Worm (Caenorhabditis elegans) whole organism, L4 larva: ENCODE results near the gene cul-1.

Experiments
- R02D3.7 ChIP-seq: fragments of 150-350 bp; sonication (generic microtip); optimal IDR thresholded peaks from 3 replicates; lab custom pipeline; 2014; ENCODE audit warnings: missing biosample characterization, missing genetic modification characterization
- Y48G9A.11 ChIP-seq: fragments of 200-800 bp; sonication (Bioruptor generic); IDR thresholded peaks from 2 replicates; pipeline ENCODE4 v1.3.6; 2022; ENCODE audit warnings: missing genetic modification reagents, missing genetic modification characterization, missing compliant biosample characterization
- ZK337.2 ChIP-seq: fragments of 200-800 bp; sonication (Bioruptor generic); IDR thresholded peaks from 2 replicates; pipeline ENCODE4 v1.3.6; 2022; ENCODE audit warnings: missing genetic modification reagents, missing genetic modification characterization, missing compliant biosample characterization
- ama-1 ChIP-seq: fragments of 150-350 bp; optimal IDR thresholded peaks from 2 replicates; lab custom pipeline; 2014; ENCODE audit warnings: inconsistent platforms, mixed read lengths
- fos-1 ChIP-seq: fragments of 150-350 bp; optimal IDR thresholded peaks from 2 replicates; lab custom pipeline; 2014; ENCODE audit warnings: missing biosample characterization, missing genetic modification characterization
- gei-8 ChIP-seq: fragments of 200-800 bp; sonication (Bioruptor generic); optimal IDR thresholded peaks from 2 replicates; lab custom pipeline; 2018; ENCODE audit warnings: mild to moderate bottlenecking, missing genetic modification characterization, missing compliant biosample characterization
- lim-7 ChIP-seq: fragments of 200-800 bp; sonication (Bioruptor generic); IDR thresholded peaks from 2 replicates; pipeline ENCODE4 v1.3.6; 2022; ENCODE audit warnings: missing genetic modification characterization, missing compliant biosample characterization
- nhr-76 ChIP-seq: fragments of 150-350 bp; optimal IDR thresholded peaks from 2 replicates; lab custom pipeline; 2014; ENCODE audit warnings: missing biosample characterization, missing genetic modification characterization
- saeg-2 ChIP-seq: fragments of 200-800 bp; sonication (Bioruptor generic); IDR thresholded peaks from 2 replicates; pipeline ENCODE4 v1.3.6; 2022; ENCODE audit warnings: missing genetic modification reagents, missing genetic modification characterization, missing compliant biosample characterization
- snpc-4 ChIP-seq: fragments of 150-350 bp; optimal IDR thresholded peaks from 2 replicates; lab custom pipeline; 2014; ENCODE audit warnings: missing biosample characterization, missing genetic modification characterization
- unc-39 ChIP-seq: sonication (generic microtip); optimal IDR thresholded peaks from 2 replicates; lab custom pipeline; 2017; ENCODE audit warnings: missing biosample characterization, missing genetic modification characterization
- unc-62 ChIP-seq, 3 experiments: fragments of 150-350 bp in 1 of 3; sonication (generic microtip); optimal IDR thresholded peaks in 2 of 3; peaks in 1 of 3; 1 replicate in 1 of 3; 2 replicates in 2 of 3; lab custom pipeline; 2014 to 2017; ENCODE audit warnings: missing biosample characterization in 3 of 3, missing genetic modification characterization in 3 of 3, missing genetic modification reagents in 3 of 3, missing genotype in 1 of 3
- zag-1 ChIP-seq: fragments of 150-350 bp; optimal IDR thresholded peaks from 2 replicates; lab custom pipeline; 2014; ENCODE audit warnings: missing biosample characterization, missing genetic modification characterization
- ztf-7 ChIP-seq: fragments of 150-350 bp; optimal IDR thresholded peaks from 2 replicates; lab custom pipeline; 2014; ENCODE audit warnings: missing biosample characterization, missing genetic modification characterization

DNA sequence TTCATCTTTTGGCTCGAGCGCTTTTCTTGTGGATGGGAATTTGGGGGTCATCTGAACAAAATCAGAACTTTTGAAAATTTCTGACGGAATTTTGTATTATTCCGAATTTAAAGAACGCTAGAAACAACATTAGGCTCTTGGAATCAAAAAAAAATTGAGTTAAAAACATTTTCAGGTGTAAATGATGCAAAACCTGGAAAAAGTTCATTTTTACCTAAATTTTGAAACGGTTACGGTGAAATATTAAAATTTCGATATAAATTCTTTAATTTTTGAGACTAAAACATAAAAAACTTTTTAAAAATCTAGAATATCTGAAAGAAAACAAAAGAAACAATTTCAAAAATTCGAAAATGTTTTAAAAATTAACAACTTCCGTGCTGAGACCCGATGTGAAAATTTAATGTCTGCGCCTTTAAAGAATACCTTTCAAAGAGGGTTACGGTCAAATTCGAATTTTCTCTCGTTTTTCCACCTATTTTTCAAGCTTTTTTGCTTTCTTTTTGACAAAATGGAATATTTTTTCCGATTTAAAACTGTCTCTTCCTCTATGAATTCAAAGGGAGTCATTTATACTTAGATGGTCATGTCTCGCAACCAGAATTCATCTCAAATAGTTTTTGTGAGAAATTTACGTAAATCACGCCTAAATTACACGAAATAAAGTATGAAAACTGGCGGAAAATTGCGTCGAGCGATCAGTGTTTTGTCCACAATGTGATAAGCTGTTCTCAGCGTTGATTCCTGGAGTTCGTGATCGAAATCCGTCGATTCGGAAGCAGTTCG lies 28.5 kb upstream of the cul-1 start, which contains the start of the genes H04D03.2 and ecps-2:
- no peak for TF ChIP-seq Y48G9A.11 (GFP tag; lab: Robert Waterston, UW)
- no peak for TF ChIP-seq unc-39 (tag; lab: Kevin White, UChicago)
- no peak for TF ChIP-seq ZK337.2
- no peak for TF ChIP-seq zag-1
- TF ChIP-seq unc-62 (GFP tag; optimal IDR thresholded peaks at IDR 0.05 in 1 of 2; lab: Kevin White, UChicago), result peak in 1 of 2 experiments; percentile 66
- no peak for TF ChIP-seq unc-62 (tag; optimal IDR thresholded peaks at IDR 0.05; lab: Kevin White, UChicago)
- TF ChIP-seq R02D3.7 (tag; lab: Kevin White, UChicago), result no peak
- no peak for TF ChIP-seq ama-1 (lab: Kevin White, UChicago)
- TF ChIP-seq lim-7 (GFP tag; lab: Robert Waterston, UW), result no peak
- no peak for TF ChIP-seq nhr-76 (tag; lab: Kevin White, UChicago)
- no peak for TF ChIP-seq gei-8 (GFP tag; lab: Kevin White, UChicago)
- no peak for TF ChIP-seq fos-1
- TF ChIP-seq ztf-7 (tag; lab: Kevin White, UChicago), result no peak
- no peak for TF ChIP-seq snpc-4 (tag; lab: Kevin White, UChicago)
- TF ChIP-seq saeg-2 (GFP tag; lab: Robert Waterston, UW), result no peak
